Worm (Caenorhabditis elegans) whole organism, dauer: Measurements from ENCODE around the gene T21E8.6.

Experiments
- unc-62 ChIP-seq: sonication (generic microtip); optimal IDR thresholded peaks from 2 replicates; lab custom pipeline; 2017; ENCODE audit warnings: missing biosample characterization, missing genetic modification reagents, missing genetic modification characterization

Gene T21E8.6

ce11 chrX:10880509-10880908, 1.6 kb upstream of the T21E8.6 start, which contains the start of gene T21E8.4:
Gene T21E8.4, plus strand, starts transcription at chrX:10880809.
- TF ChIP-seq unc-62 (GFP tag; lab: Kevin White, UChicago) = no peak

DNA sequence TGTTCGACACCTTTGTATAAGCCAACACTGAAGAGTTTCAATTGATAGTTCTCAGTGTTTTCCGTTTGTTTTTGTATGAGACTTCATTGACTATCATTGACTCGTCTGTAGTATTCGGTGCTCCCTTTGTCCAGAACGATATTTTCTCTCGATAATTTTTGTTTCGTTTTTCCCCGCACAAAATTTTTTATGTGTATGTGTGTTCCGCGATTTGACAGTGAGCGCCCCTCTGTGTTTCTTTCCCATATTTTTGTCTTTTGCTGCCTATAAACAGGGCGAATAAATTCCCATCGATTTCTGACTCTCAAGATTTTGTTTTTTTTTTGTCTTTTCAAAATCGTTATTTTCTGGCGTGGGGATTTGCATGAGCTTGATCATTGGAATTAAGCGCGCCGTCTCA, 1.1 kb downstream of the T21E8.6 start, which contains the start of gene T21E8.7:
T21E8.7 (plus strand) TSS at position 301 of the 400 bp plus-strand sequence.
- TF ChIP-seq unc-62 (GFP tag; lab: Kevin White, UChicago) = no peak

ce11 chrX:10885872-10886271, 3.8 kb downstream of the T21E8.6 start, which contains the start of gene T21E8.5:
Gene T21E8.5, plus strand, starts transcription at chrX:10886172.
- TF ChIP-seq unc-62 (GFP tag; lab: Kevin White, UChicago) = no peak

DNA sequence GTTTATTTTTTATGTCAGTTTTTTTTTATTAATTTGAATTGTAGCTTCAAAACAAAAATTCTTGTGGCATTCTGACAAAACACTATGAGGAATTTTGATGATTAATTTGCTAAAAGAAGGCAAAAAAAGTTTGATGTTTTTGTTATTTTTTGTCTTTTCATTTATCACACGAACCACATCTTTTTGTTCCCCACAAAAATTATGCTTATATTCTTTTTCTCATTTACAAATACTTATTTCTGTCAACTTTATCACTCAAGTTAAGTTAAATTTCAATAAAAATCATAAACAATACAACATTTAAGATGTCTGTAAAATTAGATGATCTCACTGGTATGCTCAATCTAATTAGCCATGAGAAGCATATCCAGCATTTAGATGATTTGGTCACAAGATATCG, 6.1 kb downstream of the T21E8.6 start, which contains the start of gene F47B10.6:
F47B10.6 (plus strand) TSS at position 301 of the 400 bp plus-strand sequence.
- no peak for TF ChIP-seq unc-62 (GFP tag; lab: Kevin White, UChicago)

DNA sequence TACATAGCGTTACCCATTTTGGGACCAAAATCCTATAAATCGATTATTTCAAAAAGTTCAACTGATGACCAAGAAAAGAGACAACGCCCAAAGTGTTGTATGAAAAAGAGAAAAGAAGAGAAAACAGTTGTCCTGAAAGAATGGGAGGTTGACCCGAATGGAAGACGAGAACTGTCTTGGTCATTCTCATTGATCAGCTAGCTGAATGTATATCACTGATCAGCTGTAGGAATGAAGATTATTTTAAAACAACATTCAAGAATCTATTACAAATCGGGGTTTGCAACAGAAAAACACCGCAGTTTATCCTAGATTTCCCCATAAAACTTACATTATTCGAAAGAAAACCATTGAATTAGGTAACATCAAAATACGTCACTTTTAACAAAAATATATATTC, 8.4 kb downstream of the T21E8.6 start, which contains the start of gene F47B10.5:
F47B10.5 (minus strand) TSS at position 101 of the 400 bp plus-strand sequence.
- no peak for TF ChIP-seq unc-62 (GFP tag; lab: Kevin White, UChicago)

DNA sequence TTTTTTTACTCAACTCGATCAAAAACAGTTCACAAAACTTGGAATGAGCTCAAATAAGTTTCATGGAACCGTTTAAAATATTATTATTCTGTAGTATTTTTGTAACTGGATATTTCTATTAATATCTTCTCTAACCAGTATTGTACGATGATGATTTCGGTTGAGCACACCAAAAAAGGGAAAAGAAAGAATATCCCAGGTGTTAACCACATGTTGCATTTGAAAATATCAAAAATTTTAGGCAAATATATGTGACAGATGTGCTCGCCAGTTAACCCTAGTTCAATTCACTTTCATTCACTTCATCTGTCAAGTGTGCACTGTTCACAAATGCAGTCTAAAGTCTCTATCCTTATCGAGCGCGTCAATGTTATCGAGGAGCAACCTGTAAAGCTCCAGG, 8.9 kb downstream of the T21E8.6 start, which contains the start of gene F47B10.4:
F47B10.4 (plus strand) TSS at position 301 of the 400 bp plus-strand sequence.
- no peak for TF ChIP-seq unc-62 (GFP tag; lab: Kevin White, UChicago)

ce11 chrX:10891890-10892289, 9.8 kb downstream of the T21E8.6 start, which contains the start of gene F47B10.3:
Gene F47B10.3, plus strand, starts transcription at chrX:10892190.
- no peak for TF ChIP-seq unc-62 (GFP tag; lab: Kevin White, UChicago)

DNA sequence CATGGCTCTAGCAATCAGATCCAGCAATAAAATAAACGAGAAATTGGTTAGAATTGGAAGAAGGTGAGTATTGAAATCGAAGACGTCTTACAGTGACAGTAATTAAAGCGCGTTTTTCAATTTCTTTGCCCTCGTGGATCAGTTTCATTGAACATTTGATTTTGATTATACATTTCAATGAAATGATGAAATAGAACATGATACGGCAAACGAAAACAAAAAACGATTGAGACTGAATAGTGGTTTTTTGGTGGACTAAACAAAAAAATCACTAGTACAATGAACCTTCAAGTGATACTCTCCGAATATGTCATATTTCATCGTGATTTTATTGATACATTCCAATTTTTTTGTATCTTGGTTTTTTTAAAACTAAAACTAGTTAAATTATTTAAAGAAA, 14.4 kb downstream of the T21E8.6 start, which contains the start of gene haly-1:
haly-1 (minus strand) TSS at position 101 of the 400 bp plus-strand sequence.
- no peak for TF ChIP-seq unc-62 (GFP tag; lab: Kevin White, UChicago)

DNA sequence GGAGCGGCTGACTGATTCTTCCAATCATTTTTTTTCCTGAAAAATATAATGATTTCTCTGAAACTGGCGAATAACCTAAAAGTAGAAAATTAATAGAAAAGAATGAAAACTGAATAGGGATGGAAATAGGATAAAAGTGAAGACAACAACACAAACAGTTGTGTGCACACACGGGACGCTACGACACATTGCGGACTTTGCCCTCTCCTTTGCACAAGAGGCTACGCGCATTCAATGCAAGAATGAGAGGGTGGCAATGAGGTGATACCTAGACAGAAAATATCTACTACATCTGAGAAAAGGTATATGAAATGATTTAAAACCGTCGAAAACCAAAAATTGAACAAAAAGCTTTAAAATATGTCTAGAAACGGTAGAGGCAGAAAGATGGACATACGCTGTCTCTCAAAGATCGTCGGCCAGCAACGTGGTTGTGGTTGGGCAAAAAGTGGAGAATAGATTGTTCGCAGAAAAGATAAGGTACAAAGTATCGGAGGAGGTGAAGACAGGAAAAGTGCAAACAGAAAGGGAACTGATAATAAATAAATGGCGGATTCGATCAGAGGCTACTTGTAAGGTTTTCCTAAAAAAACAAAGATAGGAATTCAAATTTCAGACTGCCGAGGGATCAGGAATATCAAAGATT, 18.1 kb downstream of the T21E8.6 start, which contains the start of gene suca-1:
suca-1 (minus strand) TSS at position 36 of the 646 bp plus-strand sequence.
- no peak for TF ChIP-seq unc-62 (GFP tag; lab: Kevin White, UChicago)

DNA sequence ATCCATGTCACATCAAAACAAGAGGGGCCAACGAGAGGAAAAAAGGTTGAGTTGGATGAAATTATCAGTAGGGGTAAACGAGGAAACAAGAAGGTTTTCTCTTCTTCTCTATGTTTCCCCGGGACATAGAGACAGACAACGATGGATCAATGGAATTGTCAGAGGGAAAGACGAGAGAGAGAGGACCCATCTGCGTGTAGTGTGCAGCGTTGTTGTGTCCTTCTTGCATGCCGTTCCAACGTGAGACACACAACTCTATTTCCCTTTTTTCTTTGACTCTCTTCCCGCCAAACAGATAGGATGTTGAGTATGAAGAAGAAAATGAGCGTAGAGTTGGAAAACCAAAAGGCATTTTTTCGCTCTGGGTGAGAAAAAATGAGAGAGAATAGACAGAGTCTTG, 18.9 kb downstream of the T21E8.6 start:
- TF ChIP-seq unc-62 (GFP tag; lab: Kevin White, UChicago) = no peak

DNA sequence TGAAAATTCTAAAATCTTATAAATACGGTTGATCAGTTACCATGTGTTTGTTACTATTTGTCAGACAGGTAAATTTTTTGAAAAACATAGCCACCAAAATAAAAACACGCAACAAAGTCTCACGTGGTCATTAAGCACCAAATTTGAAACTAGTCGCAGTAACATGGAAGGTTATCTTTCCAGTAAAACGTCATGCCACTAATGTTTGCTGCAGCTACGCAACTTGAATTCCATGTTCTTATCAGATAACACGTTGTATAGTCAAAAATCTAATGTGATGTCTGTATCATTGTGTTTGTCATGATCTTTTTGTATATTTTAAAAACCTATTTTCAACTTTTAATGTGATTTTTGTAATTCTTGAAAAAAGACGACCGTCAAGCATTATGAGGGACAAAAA, 19.7 kb downstream of the T21E8.6 start:
- TF ChIP-seq unc-62 (GFP tag; lab: Kevin White, UChicago) = no peak

- no peak for TF ChIP-seq unc-62 (GFP tag; lab: Kevin White, UChicago)
These were observed 20.7 kb downstream of the T21E8.6 start, which contains the start of gene acbp-3 for ce11 chrX:10902723-10903322. Gene acbp-3, plus strand, starts transcription at chrX:10903272.

ce11 chrX:10903416-10903815, 21.3 kb downstream of the T21E8.6 start:
- no peak for TF ChIP-seq unc-62 (GFP tag; lab: Kevin White, UChicago)

- no peak for TF ChIP-seq unc-62 (GFP tag; lab: Kevin White, UChicago)
These were observed 25.3 kb downstream of the T21E8.6 start for ce11 chrX:10907418-10907817.

ce11 chrX:10909661-10910060, 27.6 kb downstream of the T21E8.6 start:
- TF ChIP-seq unc-62 (GFP tag; lab: Kevin White, UChicago) = no peak

DNA sequence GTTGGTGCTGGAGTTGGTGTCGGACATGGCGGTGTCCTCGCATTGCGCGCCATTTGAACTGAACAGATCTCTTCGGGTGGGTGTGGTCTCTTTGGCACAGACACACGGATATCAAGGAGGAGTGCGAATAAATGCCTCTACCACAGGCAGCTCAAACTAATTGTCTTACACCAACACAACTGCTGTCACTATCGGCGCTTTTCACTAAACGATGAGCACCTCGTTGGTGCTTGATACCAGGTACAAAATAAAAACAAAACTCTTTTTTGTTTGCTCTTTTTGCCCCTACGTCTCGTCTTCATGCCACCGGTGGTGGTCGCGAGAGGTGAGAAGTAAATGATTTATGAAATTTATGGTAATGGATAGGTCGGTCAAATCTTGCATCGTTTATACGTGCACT, 28.6 kb downstream of the T21E8.6 start, which contains the start of gene F47B10.8:
F47B10.8 (minus strand) TSS at position 101 of the 400 bp plus-strand sequence.
- TF ChIP-seq unc-62 (GFP tag; lab: Kevin White, UChicago) = no peak
